Worm (Caenorhabditis elegans) whole organism, L4/young adult: ENCODE data around the gene chtb-2.

ENCODE experiments used
- W03F9.2 ChIP-seq: fragments of 150-350 bp; optimal IDR thresholded peaks from 2 replicates; lab custom pipeline; 2014; ENCODE audit warnings: missing biosample characterization, missing genetic modification characterization
- him-1 ChIP-seq: sonication (generic microtip); optimal IDR thresholded peaks from 2 replicates; lab custom pipeline; 2016; ENCODE audit warnings: missing genotype, missing genetic modification reagents, missing genetic modification characterization, missing compliant biosample characterization

- TF ChIP-seq him-1: no peak
- TF ChIP-seq W03F9.2 (tag; lab: Kevin White, UChicago): no peak
Observed at ce11 chrIII:6531099-6531498, 48.1 kb downstream of the chtb-2 start, which contains the start of gene C09E7.11.
